Worm (Caenorhabditis elegans) whole organism, L4 larva: Measurements from ENCODE around the gene cutl-17.

Source experiments
- D1046.2 ChIP-seq: fragments of 200-800 bp; sonication (Bioruptor generic); IDR thresholded peaks from 2 replicates; pipeline ENCODE4 v1.3.6; 2022; ENCODE audit warnings: missing genetic modification characterization, missing compliant biosample characterization
- R02D3.7 ChIP-seq: fragments of 150-350 bp; sonication (generic microtip); optimal IDR thresholded peaks from 3 replicates; lab custom pipeline; 2014; ENCODE audit warnings: missing biosample characterization, missing genetic modification characterization
- T26A8.4 ChIP-seq: fragments of 200-800 bp; sonication (Bioruptor generic); IDR thresholded peaks from 2 replicates; pipeline ENCODE4 v1.3.6; 2022; ENCODE audit warnings: missing genetic modification characterization, missing compliant biosample characterization
- ZK546.5 ChIP-seq, 2 experiments: sonication (generic microtip); optimal IDR thresholded peaks; 2 replicates each; lab custom pipeline; 2017; ENCODE audit warnings: missing biosample characterization in 2 of 2, missing genetic modification characterization in 2 of 2
- aly-2 ChIP-seq: sonication (generic microtip); optimal IDR thresholded peaks from 2 replicates; lab custom pipeline; 2018; ENCODE audit warnings: missing biosample characterization, missing genetic modification characterization
- attf-4 ChIP-seq: sonication (generic microtip); optimal IDR thresholded peaks from 3 replicates; lab custom pipeline; 2017; ENCODE audit warnings: missing biosample characterization, missing genetic modification characterization
- ceh-28 ChIP-seq: fragments of 150-350 bp; optimal IDR thresholded peaks from 2 replicates; lab custom pipeline; 2014; ENCODE audit warnings: missing biosample characterization, missing genetic modification reagents, missing genetic modification characterization
- ceh-32 ChIP-seq: sonication (generic microtip); optimal IDR thresholded peaks from 2 replicates; lab custom pipeline; 2016; ENCODE audit warnings: mild to moderate bottlenecking, missing genetic modification characterization, missing compliant biosample characterization; ENCODE audit not compliant: poor library complexity
- daf-16 ChIP-seq, 3 experiments: sonication (generic microtip); optimal IDR thresholded peaks; 2 replicates each; lab custom pipeline; 2016 to 2017; ENCODE audit warnings: missing genetic modification characterization in 3 of 3, missing genetic modification reagents in 3 of 3, mild to moderate bottlenecking in 2 of 3, missing compliant biosample characterization in 2 of 3, missing biosample characterization in 1 of 3, moderate library complexity in 1 of 3
- dmd-6 ChIP-seq: fragments of 200-800 bp; sonication (Bioruptor generic); IDR thresholded peaks from 2 replicates; pipeline ENCODE4 v1.3.6; 2022; ENCODE audit warnings: missing genetic modification reagents, missing genetic modification characterization, missing compliant biosample characterization
- dmd-8 ChIP-seq: fragments of 200-800 bp; sonication (Bioruptor generic); IDR thresholded peaks from 2 replicates; pipeline ENCODE4 v1.3.6; 2022; ENCODE audit warnings: missing genetic modification characterization, missing compliant biosample characterization
- dmd-9 ChIP-seq: fragments of 200-800 bp; sonication (Bioruptor generic); IDR thresholded peaks from 2 replicates; pipeline ENCODE4 v1.3.6; 2022; ENCODE audit warnings: missing genetic modification reagents, missing genetic modification characterization, missing compliant biosample characterization
- duxl-1 ChIP-seq: sonication (generic microtip); optimal IDR thresholded peaks from 2 replicates; lab custom pipeline; 2016; ENCODE audit warnings: mild to moderate bottlenecking, missing genetic modification characterization, moderate library complexity, missing compliant biosample characterization; ENCODE audit not compliant: poor library complexity
- dve-1 ChIP-seq: sonication (generic microtip); optimal IDR thresholded peaks from 2 replicates; lab custom pipeline; 2017; ENCODE audit warnings: antibody characterized with exemption, mild to moderate bottlenecking, missing genetic modification characterization, missing compliant biosample characterization; ENCODE audit not compliant: insufficient read depth
- fkh-10 ChIP-seq: fragments of 150-350 bp; optimal IDR thresholded peaks from 2 replicates; lab custom pipeline; 2014; ENCODE audit warnings: missing biosample characterization, missing genetic modification reagents, missing genetic modification characterization
- fos-1 ChIP-seq: fragments of 150-350 bp; optimal IDR thresholded peaks from 2 replicates; lab custom pipeline; 2014; ENCODE audit warnings: missing biosample characterization, missing genetic modification characterization
- hif-1 ChIP-seq, 2 experiments: sonication (generic microtip); optimal IDR thresholded peaks; 2 replicates each; lab custom pipeline; 2016 to 2017; ENCODE audit warnings: missing compliant biosample characterization in 2 of 2, missing genetic modification characterization in 2 of 2, missing genetic modification reagents in 2 of 2, missing genotype in 2 of 2, mild to moderate bottlenecking in 1 of 2
- hlh-11 ChIP-seq: fragments of 200-800 bp; sonication (Bioruptor generic); optimal IDR thresholded peaks from 2 replicates; lab custom pipeline; 2018; ENCODE audit warnings: mild to moderate bottlenecking, missing genetic modification characterization, missing compliant biosample characterization
- lim-7 ChIP-seq: fragments of 200-800 bp; sonication (Bioruptor generic); IDR thresholded peaks from 2 replicates; pipeline ENCODE4 v1.3.6; 2022; ENCODE audit warnings: missing genetic modification characterization, missing compliant biosample characterization
- lin-13 ChIP-seq: fragments of 150-350 bp; optimal IDR thresholded peaks from 2 replicates; lab custom pipeline; 2014; ENCODE audit warnings: missing biosample characterization, missing genetic modification reagents, missing genetic modification characterization
- lin-39 ChIP-seq: fragments of 150-350 bp; optimal IDR thresholded peaks from 2 replicates; lab custom pipeline; 2014; ENCODE audit warnings: missing biosample characterization, missing genetic modification reagents, missing genetic modification characterization
- mep-1 ChIP-seq: fragments of 150-350 bp; sonication (generic microtip); optimal IDR thresholded peaks from 3 replicates; lab custom pipeline; 2014; ENCODE audit warnings: missing biosample characterization, missing genetic modification characterization
- mes-2 ChIP-seq: sonication (generic microtip); optimal IDR thresholded peaks from 2 replicates; lab custom pipeline; 2016; ENCODE audit warnings: missing genotype, mild to moderate bottlenecking, missing genetic modification characterization, missing compliant biosample characterization; ENCODE audit not compliant: poor library complexity, severe bottlenecking
- mxl-3 ChIP-seq: fragments of 200-800 bp; sonication (Bioruptor generic); optimal IDR thresholded peaks from 2 replicates; lab custom pipeline; 2018; ENCODE audit warnings: mild to moderate bottlenecking, missing genetic modification characterization, missing compliant biosample characterization
- nhr-11 ChIP-seq: fragments of 150-350 bp; optimal IDR thresholded peaks from 2 replicates; lab custom pipeline; 2014; ENCODE audit warnings: missing biosample characterization, missing genetic modification characterization
- nhr-111 ChIP-seq: fragments of 200-800 bp; sonication (Bioruptor generic); optimal IDR thresholded peaks from 2 replicates; lab custom pipeline; 2018; ENCODE audit warnings: mild to moderate bottlenecking, missing genetic modification characterization, missing compliant biosample characterization
- nhr-237 ChIP-seq: sonication (generic microtip); optimal IDR thresholded peaks from 2 replicates; lab custom pipeline; 2017; ENCODE audit warnings: missing biosample characterization, missing genetic modification characterization
- nhr-28 ChIP-seq: fragments of 150-350 bp; optimal IDR thresholded peaks from 2 replicates; lab custom pipeline; 2014; ENCODE audit warnings: missing biosample characterization, missing genetic modification characterization
- nhr-41 ChIP-seq: fragments of 200-800 bp; sonication (Bioruptor generic); IDR thresholded peaks from 2 replicates; pipeline ENCODE4 v1.3.6; 2022; ENCODE audit warnings: missing genetic modification reagents, missing genetic modification characterization, missing compliant biosample characterization
- nhr-42 ChIP-seq: fragments of 200-800 bp; sonication (Bioruptor generic); IDR thresholded peaks from 2 replicates; pipeline ENCODE4 v1.3.6; 2022; ENCODE audit warnings: missing genetic modification characterization, missing compliant biosample characterization
- nhr-48 ChIP-seq: sonication (generic microtip); optimal IDR thresholded peaks from 2 replicates; lab custom pipeline; 2016; ENCODE audit warnings: mild to moderate bottlenecking, missing genetic modification characterization, missing compliant biosample characterization
- nhr-6 ChIP-seq: fragments of 150-350 bp; optimal IDR thresholded peaks from 2 replicates; lab custom pipeline; 2014; ENCODE audit warnings: missing biosample characterization, missing genetic modification characterization
- nhr-76 ChIP-seq: fragments of 150-350 bp; optimal IDR thresholded peaks from 2 replicates; lab custom pipeline; 2014; ENCODE audit warnings: missing biosample characterization, missing genetic modification characterization
- nhr-77 ChIP-seq: fragments of 150-350 bp; optimal IDR thresholded peaks from 2 replicates; lab custom pipeline; 2014; ENCODE audit warnings: missing biosample characterization, missing genetic modification characterization
- pha-4 ChIP-seq, 2 experiments: fragments of 150-350 bp in 1 of 2; fragments of 200-800 bp in 1 of 2; sonication (Bioruptor generic) in 1 of 2; IDR thresholded peaks in 1 of 2; optimal IDR thresholded peaks in 1 of 2; 2 replicates each; pipeline versions ENCODE4 v1.3.6 to Lab custom; 2014 to 2022; ENCODE audit warnings: missing genetic modification characterization in 2 of 2, missing genetic modification reagents in 2 of 2, missing biosample characterization in 1 of 2, missing compliant biosample characterization in 1 of 2
- pqm-1 ChIP-seq: sonication (generic microtip); optimal IDR thresholded peaks from 2 replicates; lab custom pipeline; 2017; ENCODE audit warnings: missing biosample characterization, missing genetic modification characterization
- rbr-2 ChIP-seq: sonication (generic microtip); optimal IDR thresholded peaks from 2 replicates; lab custom pipeline; 2016; ENCODE audit warnings: missing genotype, missing genetic modification characterization, missing compliant biosample characterization
- saeg-2 ChIP-seq: fragments of 200-800 bp; sonication (Bioruptor generic); IDR thresholded peaks from 2 replicates; pipeline ENCODE4 v1.3.6; 2022; ENCODE audit warnings: missing genetic modification reagents, missing genetic modification characterization, missing compliant biosample characterization
- sdz-12 ChIP-seq: fragments of 200-800 bp; sonication (Bioruptor generic); optimal IDR thresholded peaks from 2 replicates; lab custom pipeline; 2018; ENCODE audit warnings: mild to moderate bottlenecking, missing genetic modification characterization, missing compliant biosample characterization
- snpc-4 ChIP-seq: fragments of 150-350 bp; optimal IDR thresholded peaks from 2 replicates; lab custom pipeline; 2014; ENCODE audit warnings: missing biosample characterization, missing genetic modification characterization
- spr-3 ChIP-seq: fragments of 200-800 bp; sonication (Bioruptor generic); optimal IDR thresholded peaks from 2 replicates; lab custom pipeline; 2018; ENCODE audit warnings: mild to moderate bottlenecking, missing genetic modification characterization, missing compliant biosample characterization
- tag-97 ChIP-seq: fragments of 200-800 bp; sonication (Bioruptor generic); IDR thresholded peaks from 2 replicates; pipeline ENCODE4 v1.3.6; 2022; ENCODE audit warnings: missing genetic modification characterization, missing compliant biosample characterization
- tra-1 ChIP-seq: fragments of 200-800 bp; sonication (Bioruptor generic); IDR thresholded peaks from 2 replicates; pipeline ENCODE4 v1.3.6; 2022; ENCODE audit warnings: missing genetic modification reagents, missing genetic modification characterization, missing compliant biosample characterization
- zfp-2 ChIP-seq: sonication (generic microtip); optimal IDR thresholded peaks from 2 replicates; lab custom pipeline; 2016; ENCODE audit warnings: mild to moderate bottlenecking, missing genetic modification characterization, missing compliant biosample characterization
- zfp-3 ChIP-seq: fragments of 200-800 bp; sonication (Bioruptor generic); conservative IDR thresholded peaks from 2 replicates; pipeline ENCODE4 v1.3.6; 2022; ENCODE audit warnings: missing genetic modification reagents, missing genetic modification characterization, missing compliant biosample characterization
- zip-11 ChIP-seq: fragments of 200-800 bp; sonication (Bioruptor generic); IDR thresholded peaks from 2 replicates; pipeline ENCODE4 v1.3.6; 2022; ENCODE audit warnings: missing genetic modification characterization, missing compliant biosample characterization
- zip-2 ChIP-seq: fragments of 150-350 bp; optimal IDR thresholded peaks from 2 replicates; lab custom pipeline; 2014; ENCODE audit warnings: missing biosample characterization, missing genetic modification characterization
- ztf-11 ChIP-seq: fragments of 150-350 bp; optimal IDR thresholded peaks from 2 replicates; lab custom pipeline; 2014; ENCODE audit warnings: missing biosample characterization, missing genetic modification characterization

cutl-17 gene

ce11 chrIV:9442106-9442532 is 15.2 kb downstream of the cutl-17 start (continued):
- TF ChIP-seq sdz-12 (GFP tag; lab: Kevin White, UChicago) (peak; percentile 29), mes-2 (tag; lab: Kevin White, UChicago) (peak; percentile 60)

DNA sequence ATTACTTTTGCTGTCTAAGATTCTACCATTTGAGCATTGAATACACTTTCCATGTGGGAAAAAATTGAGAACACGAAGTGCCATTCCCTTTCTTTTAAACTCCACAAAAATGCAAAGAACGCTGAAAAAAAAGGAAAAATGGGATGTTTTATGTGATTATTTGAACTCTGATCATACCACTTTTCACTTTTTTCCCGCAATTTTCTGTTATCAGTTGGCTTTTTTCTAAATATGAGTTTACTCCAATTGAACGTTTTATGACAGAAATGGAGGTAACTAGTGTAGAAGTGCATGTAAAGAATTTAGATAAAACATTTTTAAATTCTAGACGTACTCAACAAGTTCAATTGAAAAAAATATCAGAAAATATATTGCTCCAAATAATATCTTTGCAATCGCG is 15.9 kb downstream of the cutl-17 start:
- TF ChIP-seq nhr-41 (GFP tag; lab: Robert Waterston, UW) (no peak), hlh-11 (no peak), dve-1 (tag; lab: Kevin White, UChicago) (peak; percentile 47), tra-1 (GFP tag; lab: Robert Waterston, UW) (no peak), tag-97 (GFP tag; lab: Robert Waterston, UW) (no peak), daf-16 (GFP tag; optimal IDR thresholded peaks at IDR 0.05; lab: Kevin White, UChicago) (no peak), daf-16 (tag; optimal IDR thresholded peaks at IDR 0.05; lab: Kevin White, UChicago) (peak; percentile 69), aly-2 (no peak), zip-11 (GFP tag; lab: Robert Waterston, UW) (no peak), dmd-9 (GFP tag; lab: Robert Waterston, UW) (no peak), lim-7 (GFP tag; lab: Robert Waterston, UW) (no peak), hif-1 (tag; optimal IDR thresholded peaks at IDR 0.05; lab: Kevin White, UChicago) (no peak), spr-3 (GFP tag; lab: Kevin White, UChicago) (no peak), mep-1 (tag; lab: Kevin White, UChicago) (no peak), nhr-28 (tag; lab: Kevin White, UChicago) (peak; percentile 51), ztf-11 (tag; lab: Kevin White, UChicago) (no peak), nhr-111 (GFP tag; lab: Kevin White, UChicago) (no peak), ZK546.5 (tag; optimal IDR thresholded peaks at IDR 0.05; lab: Kevin White, UChicago) (no peak), nhr-42 (GFP tag; lab: Robert Waterston, UW) (no peak), attf-4 (tag; lab: Kevin White, UChicago) (no peak), nhr-11 (no peak), T26A8.4 (GFP tag; lab: Robert Waterston, UW) (no peak), nhr-77 (tag; lab: Kevin White, UChicago) (peak; percentile 37), R02D3.7 (no peak), zfp-3 (GFP tag; lab: Robert Waterston, UW) (no peak), nhr-48 (tag; lab: Kevin White, UChicago) (no peak), pqm-1 (tag; lab: Kevin White, UChicago) (peak; percentile 6), zfp-2 (no peak), dmd-6 (GFP tag; lab: Robert Waterston, UW) (peak; percentile 31), dmd-8 (GFP tag; lab: Robert Waterston, UW) (no peak), D1046.2 (no peak), nhr-76 (tag; lab: Kevin White, UChicago) (no peak), nhr-6 (tag; lab: Kevin White, UChicago) (no peak)

- TF ChIP-seq nhr-48 (tag; lab: Kevin White, UChicago) (no peak), ZK546.5 (tag; optimal IDR thresholded peaks at IDR 0.05; lab: Kevin White, UChicago) (no peak), nhr-41 (GFP tag; lab: Robert Waterston, UW) (no peak), lin-39 (tag; lab: Kevin White, UChicago) (no peak), saeg-2 (no peak), rbr-2 (peak; percentile 3), nhr-237 (tag; lab: Kevin White, UChicago) (no peak), ceh-32 (tag; lab: Kevin White, UChicago) (no peak), lin-13 (GFP tag; lab: Kevin White, UChicago) (no peak), dmd-6 (GFP tag; lab: Robert Waterston, UW) (peak; percentile 32; the same call in 1 of the 2 replicates), zfp-3 (GFP tag; lab: Robert Waterston, UW) (no peak), zip-2 (tag; lab: Kevin White, UChicago) (no peak), duxl-1 (tag; lab: Kevin White, UChicago) (no peak), mxl-3 (GFP tag; lab: Kevin White, UChicago) (peak; percentile 6), zip-11 (GFP tag; lab: Robert Waterston, UW) (no peak), fos-1 (tag; lab: Kevin White, UChicago) (no peak), ceh-28 (tag; lab: Kevin White, UChicago) (no peak), pha-4 (GFP tag; IDR thresholded peaks at IDR 0.05; lab: Robert Waterston, UW) (no peak), pha-4 (tag; optimal IDR thresholded peaks at IDR 0.05; lab: Kevin White, UChicago) (no peak), fkh-10 (GFP tag; lab: Kevin White, UChicago) (no peak), snpc-4 (no peak)
These were observed 16.4 kb downstream of the cutl-17 start, which contains the start of gene idh-1 for ce11 chrIV:9440880-9441336. Gene idh-1 (minus strand): TSS chrIV:9441107.
